Fruit fly (Drosophila melanogaster) whole organism, embryonic: ENCODE measurements around the gene Reg-2.

Experiments
- Aef1 ChIP-seq: fragments of 200-800 bp; sonication (Bioruptor generic); IDR thresholded peaks from 3 replicates; pipeline ENCODE4 v1.3.6; 2022; ENCODE audit warnings: missing biosample characterization, missing genetic modification characterization
- Atf3 ChIP-seq: fragments of 200-800 bp; sonication (Bioruptor generic); optimal IDR thresholded peaks from 3 replicates; lab custom pipeline; 2016; ENCODE audit warnings: missing biosample characterization, missing genetic modification characterization
- Bgb ChIP-seq: fragments of 200-800 bp; sonication (Bioruptor generic); IDR thresholded peaks from 2 replicates; pipeline ENCODE4 v1.3.6; 2022; ENCODE audit warnings: missing biosample characterization, missing genetic modification characterization; ENCODE audit not compliant: partially characterized antibody
- CG10147 ChIP-seq: fragments of 200-800 bp; sonication (Bioruptor generic); optimal IDR thresholded peaks from 2 replicates; lab custom pipeline; 2019; ENCODE audit warnings: missing biosample characterization, mild to moderate bottlenecking, missing genetic modification characterization, moderate library complexity
- CG10209 ChIP-seq: fragments of 200-800 bp; sonication (Bioruptor generic); optimal IDR thresholded peaks from 3 replicates; lab custom pipeline; 2017; ENCODE audit warnings: missing biosample characterization, mild to moderate bottlenecking, missing genetic modification characterization, missing genetic modification reagents
- CG1024 ChIP-seq: fragments of 200-800 bp; sonication (Bioruptor generic); IDR thresholded peaks from 2 replicates; pipeline ENCODE4 v1.3.6; 2022; ENCODE audit warnings: missing biosample characterization, missing genetic modification characterization
- CG10565 ChIP-seq: fragments of 200-800 bp; sonication (Bioruptor generic); optimal IDR thresholded peaks from 3 replicates; lab custom pipeline; 2016; ENCODE audit warnings: missing biosample characterization, mild to moderate bottlenecking, missing genetic modification characterization
- CG11398 ChIP-seq: fragments of 200-800 bp; sonication (Bioruptor generic); optimal IDR thresholded peaks from 2 replicates; lab custom pipeline; 2016; ENCODE audit warnings: missing biosample characterization, missing genetic modification characterization
- CG18599 ChIP-seq: fragments of 200-800 bp; sonication (Bioruptor generic); optimal IDR thresholded peaks from 3 replicates; lab custom pipeline; 2017; ENCODE audit warnings: missing biosample characterization, missing genetic modification characterization, mild to moderate bottlenecking, moderate library complexity, missing genetic modification reagents
- CG2120 ChIP-seq: fragments of 200-800 bp; sonication (Bioruptor generic); optimal IDR thresholded peaks from 3 replicates; lab custom pipeline; 2016; ENCODE audit warnings: missing biosample characterization, missing genetic modification characterization
- CG2199 ChIP-seq: fragments of 200-800 bp; sonication (Bioruptor generic); IDR thresholded peaks from 3 replicates; pipeline ENCODE4 v1.3.6; 2022; ENCODE audit warnings: missing biosample characterization, missing genetic modification characterization
- CG2875 ChIP-seq: fragments of 200-800 bp; sonication (Bioruptor generic); optimal IDR thresholded peaks from 2 replicates; lab custom pipeline; 2017; ENCODE audit warnings: missing biosample characterization, mild to moderate bottlenecking, missing genetic modification characterization, missing genetic modification reagents
- CG3281 ChIP-seq: fragments of 200-800 bp; sonication (Bioruptor generic); optimal IDR thresholded peaks from 3 replicates; lab custom pipeline; 2017; ENCODE audit warnings: missing biosample characterization, mild to moderate bottlenecking, missing genetic modification characterization
- CG34376 ChIP-seq: fragments of 200-800 bp; sonication (Bioruptor generic); optimal IDR thresholded peaks from 2 replicates; lab custom pipeline; 2018; ENCODE audit warnings: missing biosample characterization, mild to moderate bottlenecking, missing genetic modification characterization
- CG5953 ChIP-seq: fragments of 200-800 bp; sonication (Bioruptor generic); IDR thresholded peaks from 2 replicates; pipeline ENCODE4 v1.3.6; 2022; ENCODE audit warnings: missing biosample characterization, missing genetic modification characterization
- CG6175 ChIP-seq: fragments of 200-800 bp; sonication (Bioruptor generic); IDR thresholded peaks from 3 replicates; pipeline ENCODE4 v1.3.6; 2022; ENCODE audit warnings: missing biosample characterization, missing genetic modification characterization
- CG6813 ChIP-seq: fragments of 200-800 bp; sonication (Bioruptor generic); optimal IDR thresholded peaks from 2 replicates; lab custom pipeline; 2017; ENCODE audit warnings: missing biosample characterization, missing genetic modification characterization, mild to moderate bottlenecking, moderate library complexity, missing genetic modification reagents
- CG8924 ChIP-seq: fragments of 200-800 bp; optimal IDR thresholded peaks from 3 replicates; lab custom pipeline; 2019; ENCODE audit warnings: missing biosample characterization, mild to moderate bottlenecking, missing genetic modification characterization, moderate library complexity
- CG9817 ChIP-seq: fragments of 200-800 bp; sonication (Bioruptor generic); optimal IDR thresholded peaks from 2 replicates; lab custom pipeline; 2018; ENCODE audit warnings: missing biosample characterization, mild to moderate bottlenecking, missing genetic modification characterization, moderate library complexity
- CHES-1-like ChIP-seq: fragments of 200-800 bp; sonication (Bioruptor generic); optimal IDR thresholded peaks from 2 replicates; lab custom pipeline; 2016; ENCODE audit warnings: missing biosample characterization, missing genetic modification characterization
- H2.0 ChIP-seq: fragments of 200-800 bp; sonication (Bioruptor generic); IDR thresholded peaks from 2 replicates; pipeline ENCODE4 v1.3.6; 2022; ENCODE audit warnings: missing biosample characterization, missing genetic modification characterization
- HLH54F ChIP-seq: fragments of 200-800 bp; sonication (Bioruptor generic); optimal IDR thresholded peaks from 3 replicates; lab custom pipeline; 2016; ENCODE audit warnings: missing biosample characterization, missing genetic modification characterization
- Lhr ChIP-seq: fragments of 200-800 bp; sonication (Bioruptor generic); optimal IDR thresholded peaks from 3 replicates; lab custom pipeline; 2017; ENCODE audit warnings: mild to moderate bottlenecking, missing biosample characterization, missing genetic modification reagents, missing genetic modification characterization
- Max ChIP-seq: fragments of 200-800 bp; sonication (Bioruptor generic); optimal IDR thresholded peaks from 2 replicates; lab custom pipeline; 2016; ENCODE audit warnings: missing biosample characterization, mild to moderate bottlenecking, missing genetic modification characterization
- Six4 ChIP-seq: fragments of 200-800 bp; sonication (Bioruptor generic); optimal IDR thresholded peaks from 2 replicates; lab custom pipeline; 2016; ENCODE audit warnings: missing biosample characterization, missing genetic modification characterization
- Vsx1 ChIP-seq: fragments of 200-800 bp; sonication (Bioruptor generic); optimal IDR thresholded peaks from 2 replicates; lab custom pipeline; 2017; ENCODE audit warnings: missing biosample characterization, mild to moderate bottlenecking, missing genetic modification characterization, missing genetic modification reagents
- Xrp1 ChIP-seq: fragments of 200-800 bp; sonication (Bioruptor generic); IDR thresholded peaks from 2 replicates; pipeline ENCODE4 v1.3.6; 2022; ENCODE audit warnings: missing biosample characterization, missing genetic modification characterization
- ac ChIP-seq: fragments of 200-800 bp; sonication (Bioruptor generic); optimal IDR thresholded peaks from 3 replicates; lab custom pipeline; 2017; ENCODE audit warnings: missing biosample characterization, mild to moderate bottlenecking, missing genetic modification characterization
- az2 ChIP-seq: fragments of 200-800 bp; sonication (Bioruptor generic); optimal IDR thresholded peaks from 3 replicates; lab custom pipeline; 2016; ENCODE audit warnings: missing biosample characterization, missing genetic modification characterization
- ci ChIP-seq: fragments of 200-800 bp; sonication (Bioruptor generic); IDR thresholded peaks from 3 replicates; pipeline ENCODE4 v1.3.6; 2022; ENCODE audit warnings: missing biosample characterization, missing genetic modification characterization
- dan ChIP-seq: fragments of 200-800 bp; sonication (Bioruptor generic); IDR thresholded peaks from 2 replicates; pipeline ENCODE4 v1.3.6; 2022; ENCODE audit warnings: missing biosample characterization, missing genetic modification characterization
- danr ChIP-seq: fragments of 200-800 bp; sonication (Bioruptor generic); IDR thresholded peaks from 2 replicates; pipeline ENCODE4 v1.3.6; 2022; ENCODE audit warnings: missing biosample characterization, missing genetic modification characterization
- dimm ChIP-seq: fragments of 200-800 bp; sonication (Bioruptor generic); IDR thresholded peaks from 2 replicates; pipeline ENCODE4 v1.3.6; 2022; ENCODE audit warnings: missing biosample characterization, missing genetic modification characterization
- disco-r ChIP-seq: fragments of 200-800 bp; sonication (Bioruptor generic); optimal IDR thresholded peaks from 2 replicates; lab custom pipeline; 2016; ENCODE audit warnings: missing biosample characterization, missing genetic modification characterization
- dmrt11E ChIP-seq: fragments of 200-800 bp; sonication (Bioruptor generic); optimal IDR thresholded peaks from 3 replicates; lab custom pipeline; 2018; ENCODE audit warnings: missing biosample characterization, mild to moderate bottlenecking, missing genetic modification characterization, moderate library complexity
- dpn ChIP-seq, 2 experiments: fragments of 200-800 bp; sonication (Bioruptor generic); optimal IDR thresholded peaks; 3 replicates each; lab custom pipeline; 2016; ENCODE audit warnings: missing biosample characterization in 2 of 2, missing genetic modification characterization in 2 of 2
- en ChIP-seq: fragments of 200-800 bp; sonication (Bioruptor generic); optimal IDR thresholded peaks from 2 replicates; lab custom pipeline; 2016; ENCODE audit warnings: missing biosample characterization, missing genetic modification characterization
- ftz-f1 ChIP-seq: fragments of 200-800 bp; sonication (Bioruptor generic); optimal IDR thresholded peaks from 2 replicates; lab custom pipeline; 2016; ENCODE audit warnings: missing biosample characterization, missing genetic modification characterization
- gfzf ChIP-seq: fragments of 200-800 bp; sonication (Bioruptor generic); optimal IDR thresholded peaks from 2 replicates; lab custom pipeline; 2016; ENCODE audit warnings: missing biosample characterization, mild to moderate bottlenecking, missing genetic modification characterization, moderate library complexity
- gro ChIP-seq: fragments of 200-800 bp; sonication (Bioruptor generic); optimal IDR thresholded peaks from 2 replicates; lab custom pipeline; 2016; ENCODE audit warnings: missing biosample characterization, missing genetic modification characterization
- kah ChIP-seq: fragments of 200-800 bp; sonication (Bioruptor generic); optimal IDR thresholded peaks from 2 replicates; lab custom pipeline; 2018; ENCODE audit warnings: missing biosample characterization, mild to moderate bottlenecking, missing genetic modification characterization
- kni ChIP-seq: fragments of 200-800 bp; sonication (Bioruptor generic); optimal IDR thresholded peaks from 3 replicates; lab custom pipeline; 2017; ENCODE audit warnings: mild to moderate bottlenecking, missing biosample characterization, missing genetic modification reagents, missing genetic modification characterization
- lola ChIP-seq, 3 experiments: fragments of >200 bp in 2 of 3; fragments of 200-800 bp in 1 of 3; sonication (Bioruptor generic) in 1 of 3; optimal IDR thresholded peaks; 2 replicates each; lab custom pipeline; 2017 to 2019; ENCODE audit warnings: missing biosample characterization in 3 of 3, missing genetic modification characterization in 3 of 3, mild to moderate bottlenecking in 1 of 3, moderate library complexity in 1 of 3
- oc ChIP-seq: fragments of 200-800 bp; sonication (Bioruptor generic); optimal IDR thresholded peaks from 2 replicates; lab custom pipeline; 2018; ENCODE audit warnings: missing biosample characterization, mild to moderate bottlenecking, missing genetic modification characterization, moderate library complexity
- odd ChIP-seq: fragments of 200-800 bp; sonication (Bioruptor generic); optimal IDR thresholded peaks from 2 replicates; lab custom pipeline; 2017; ENCODE audit warnings: missing biosample characterization, mild to moderate bottlenecking, missing genetic modification characterization
- pfk ChIP-seq: fragments of 200-800 bp; sonication (Bioruptor generic); optimal IDR thresholded peaks from 2 replicates; lab custom pipeline; 2018; ENCODE audit warnings: missing biosample characterization, mild to moderate bottlenecking, missing genetic modification characterization, moderate library complexity
- pros ChIP-seq: fragments of 200-800 bp; sonication (Bioruptor generic); optimal IDR thresholded peaks from 3 replicates; lab custom pipeline; 2019; ENCODE audit warnings: missing biosample characterization, mild to moderate bottlenecking, missing genetic modification characterization, moderate library complexity
- repo ChIP-seq: fragments of 200-800 bp; sonication (Bioruptor generic); optimal IDR thresholded peaks from 2 replicates; lab custom pipeline; 2016; ENCODE audit warnings: missing biosample characterization, missing genetic modification characterization
- sens-2 ChIP-seq: fragments of 200-800 bp; sonication (Bioruptor generic); IDR thresholded peaks from 2 replicates; pipeline ENCODE4 v1.3.6; 2022; ENCODE audit warnings: missing biosample characterization, missing genetic modification characterization
- vnd ChIP-seq: fragments of 200-800 bp; sonication (Bioruptor generic); IDR thresholded peaks from 3 replicates; pipeline ENCODE4 v1.3.6; 2022; ENCODE audit warnings: missing biosample characterization, missing genetic modification characterization; ENCODE audit not compliant: partially characterized antibody
- vvl ChIP-seq: fragments of 200-800 bp; sonication (Bioruptor generic); IDR thresholded peaks from 2 replicates; pipeline ENCODE4 v1.3.6; 2022; ENCODE audit warnings: missing biosample characterization, missing genetic modification characterization

Gene Reg-2

dm6 chr3L:641436-641835, 35.1 kb upstream of the Reg-2 start (continued):
- TF ChIP-seq vnd (GFP tag; lab: Robert Waterston, UW) (no peak), Vsx1 (GFP tag; lab: Kevin White, UChicago) (no peak), HLH54F (no peak), CG10147 (GFP tag; lab: Kevin White, UChicago) (no peak), pfk (GFP tag; lab: Kevin White, UChicago) (peak; percentile 95), repo (GFP tag; lab: Kevin White, UChicago) (no peak), CG2875 (no peak), CG8924 (tag; lab: Kevin White, UChicago) (no peak), oc (no peak), Xrp1 (GFP tag; lab: Robert Waterston, UW) (no peak), CG2199 (GFP tag; lab: Robert Waterston, UW) (no peak; the same call in 2 of the 3 replicates), CG11398 (GFP tag; lab: Kevin White, UChicago) (no peak), Bgb (GFP tag; lab: Robert Waterston, UW) (0 out of 2 replicates have a peak, but pooled peaks have one; percentile 13), Aef1 (GFP tag; lab: Robert Waterston, UW) (no peak), CG10565 (GFP tag; lab: Kevin White, UChicago) (no peak), pros (GFP tag; lab: Kevin White, UChicago) (no peak), CG1024 (GFP tag; lab: Robert Waterston, UW) (0 out of 2 replicates have a peak, but pooled peaks have one; percentile 4), CG10209 (GFP tag; lab: Kevin White, UChicago) (no peak), disco-r (GFP tag; lab: Kevin White, UChicago) (no peak), en (GFP tag; lab: Kevin White, UChicago) (no peak), ac (GFP tag; lab: Kevin White, UChicago) (no peak), CG5953 (GFP tag; lab: Robert Waterston, UW) (0 out of 2 replicates have a peak, but pooled peaks have one; percentile 10), CG18599 (GFP tag; lab: Kevin White, UChicago) (peak; percentile 8), lola (GFP tag; optimal IDR thresholded peaks at IDR 0.05; lab: Kevin White, UChicago) (no peak), gfzf (GFP tag; lab: Kevin White, UChicago) (no peak), Atf3 (no peak), Six4 (GFP tag; lab: Kevin White, UChicago) (no peak), kah (GFP tag; lab: Kevin White, UChicago) (peak; percentile 15), sens-2 (GFP tag; lab: Robert Waterston, UW) (no peak), ftz-f1 (GFP tag; lab: Kevin White, UChicago) (no peak), CHES-1-like (no peak), CG6175 (GFP tag; lab: Robert Waterston, UW) (no peak), dan (no peak), H2.0 (GFP tag; lab: Robert Waterston, UW) (no peak), Max (GFP tag; lab: Kevin White, UChicago) (no peak), gro (GFP tag; lab: Kevin White, UChicago) (no peak), CG6813 (GFP tag; lab: Kevin White, UChicago) (no peak), kni (no peak), CG34376 (GFP tag; lab: Kevin White, UChicago) (no peak), Lhr (GFP tag; lab: Kevin White, UChicago) (no peak), CG3281 (GFP tag; lab: Kevin White, UChicago) (no peak), danr (GFP tag; lab: Robert Waterston, UW) (no peak), dimm (GFP tag; lab: Robert Waterston, UW) (no peak), ci (GFP tag; lab: Robert Waterston, UW) (peak; percentile 79), az2 (GFP tag; lab: Kevin White, UChicago) (no peak), vvl (0 out of 2 replicates have a peak, but pooled peaks have one; percentile 33), CG9817 (tag; lab: Kevin White, UChicago) (no peak), dpn (GFP tag; optimal IDR thresholded peaks at IDR 0.05; lab: Kevin White, UChicago) (no peak), CG2120 (GFP tag; lab: Kevin White, UChicago) (no peak), dmrt11E (tag; lab: Kevin White, UChicago) (no peak), odd (no peak)
